Fruit fly (Drosophila melanogaster): Measurements from ENCODE around the gene eIF3f1.

The eIF3f1 gene

dm6 chr3R:4676981-4677665 lies 36.9 kb downstream of the eIF3f1 start:
- TF ChIP-seq ss (GFP tag; optimal IDR thresholded peaks at IDR 0.05), result no peak
- TF ChIP-seq acj6 (GFP tag; optimal IDR thresholded peaks at IDR 0.05), result no peak
- peak; percentile 22 for TF ChIP-seq dsx (GFP tag; optimal IDR thresholded peaks at IDR 0.05; ENCODE audit: poor library complexity, severe bottlenecking)
- TF ChIP-seq CG10669 (GFP tag; optimal IDR thresholded peaks at IDR 0.05), result no peak
- no peak for TF ChIP-seq CG6854 (GFP tag; optimal IDR thresholded peaks at IDR 0.05)
- TF ChIP-seq Hr4 (GFP tag; optimal IDR thresholded peaks at IDR 0.05), result no peak

DNA sequence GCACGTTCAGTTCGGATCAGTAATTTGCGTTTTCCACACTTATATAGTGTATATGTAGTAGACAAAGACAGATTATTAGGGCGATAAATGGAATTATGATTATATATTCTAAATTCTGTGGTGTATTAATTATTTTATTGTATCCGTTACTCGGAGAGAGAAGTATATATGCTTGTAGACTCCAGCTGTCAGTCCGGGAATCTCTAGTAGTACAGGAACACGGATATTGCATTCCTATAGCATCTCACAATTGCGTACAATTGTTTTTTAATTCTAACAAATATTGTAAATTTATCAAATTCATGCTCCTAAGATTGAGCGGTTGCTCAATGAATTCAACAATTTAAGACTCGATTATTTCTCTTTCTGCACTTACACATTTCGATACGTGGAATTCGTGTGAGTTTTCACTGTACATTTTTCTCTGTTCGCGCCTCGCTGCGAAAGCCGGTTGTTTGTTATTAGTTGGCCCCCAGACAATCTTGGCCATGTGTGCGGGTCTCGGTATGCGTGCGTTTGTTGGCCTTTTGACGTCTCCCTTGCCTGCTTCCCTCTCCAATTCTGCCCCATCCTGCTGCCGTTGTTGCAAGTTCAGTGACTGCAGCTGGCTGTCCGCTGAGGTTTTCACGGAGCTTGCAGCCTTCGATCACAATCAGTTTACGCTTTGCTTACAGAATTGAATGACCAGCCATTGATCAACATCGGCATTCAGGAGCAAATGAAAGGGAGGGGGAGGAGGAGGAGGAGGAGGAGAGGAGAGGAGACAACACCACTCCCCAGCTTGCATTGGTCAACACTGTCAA lies 46.4 kb downstream of the eIF3f1 start:
- peak; percentile 35 for TF ChIP-seq Lpt (GFP tag; optimal IDR thresholded peaks at IDR 0.05)
- peak; percentile 45 for TF ChIP-seq CG6854 (GFP tag; optimal IDR thresholded peaks at IDR 0.05)
- peak; percentile 54 for TF ChIP-seq CG34406 (GFP tag; optimal IDR thresholded peaks at IDR 0.05)
- TF ChIP-seq Eip75B (GFP tag; optimal IDR thresholded peaks at IDR 0.05), result peak; percentile 66
- TF ChIP-seq CG31627 (GFP tag; optimal IDR thresholded peaks at IDR 0.05), result peak; percentile 64
- peak; percentile 57 for TF ChIP-seq Ets21C (GFP tag; optimal IDR thresholded peaks at IDR 0.05)
- TF ChIP-seq ss (GFP tag; optimal IDR thresholded peaks at IDR 0.05), result no peak
- peak; percentile 58 for TF ChIP-seq Sox102F (GFP tag; optimal IDR thresholded peaks at IDR 0.05)
- 0 out of 3 replicates have a peak, but pooled peaks have one; percentile 25 for TF ChIP-seq CG8119 (GFP tag; IDR thresholded peaks at IDR 0.05)
- TF ChIP-seq cyc (GFP tag; optimal IDR thresholded peaks at IDR 0.05), result peak; percentile 66
- TF ChIP-seq CG11902 (GFP tag; optimal IDR thresholded peaks at IDR 0.05), result peak; percentile 32
- TF ChIP-seq CG16779 (tag; optimal IDR thresholded peaks at IDR 0.05), result no peak
- TF ChIP-seq svp (GFP tag), result peak; percentile 91
- peak; percentile 59 for TF ChIP-seq Hr39 (GFP tag; optimal IDR thresholded peaks at IDR 0.05)
- TF ChIP-seq CG4318 (GFP tag; optimal IDR thresholded peaks at IDR 0.05), result peak; percentile 71
- peak; percentile 49 for TF ChIP-seq spab (GFP tag; optimal IDR thresholded peaks at IDR 0.05)
- peak; percentile 25 for TF ChIP-seq fd59A (GFP tag; optimal IDR thresholded peaks at IDR 0.05)
- TF ChIP-seq Met (GFP tag; optimal IDR thresholded peaks at IDR 0.05), result peak; percentile 76
- TF ChIP-seq Blimp-1 (GFP tag; optimal IDR thresholded peaks at IDR 0.05), result peak; percentile 41
- TF ChIP-seq CG11762 (GFP tag; optimal IDR thresholded peaks at IDR 0.05; ENCODE audit: insufficient read depth), result peak; percentile 10
- TF ChIP-seq Sox15 (GFP tag; optimal IDR thresholded peaks at IDR 0.05), result peak; percentile 42
- peak; percentile 62 for TF ChIP-seq Sox14 (GFP tag; optimal IDR thresholded peaks at IDR 0.05)
- TF ChIP-seq CG8319 (GFP tag; optimal IDR thresholded peaks at IDR 0.05), result no peak
- TF ChIP-seq OdsH (GFP tag; optimal IDR thresholded peaks at IDR 0.05), result peak; percentile 65
- TF ChIP-seq CG10631 (GFP tag; optimal IDR thresholded peaks at IDR 0.05), result peak; percentile 61
- TF ChIP-seq fkh (GFP tag; optimal IDR thresholded peaks at IDR 0.05), result no peak
- TF ChIP-seq CG3919 (GFP tag; optimal IDR thresholded peaks at IDR 0.05), result peak; percentile 62
- TF ChIP-seq CG6276 (GFP tag; optimal IDR thresholded peaks at IDR 0.05), result peak; percentile 65
- peak; percentile 31 for TF ChIP-seq Ets96B (tag; optimal IDR thresholded peaks at IDR 0.05)
- peak; percentile 3 for TF ChIP-seq CG6792 (GFP tag; optimal IDR thresholded peaks at IDR 0.05)
- TF ChIP-seq Eip78C (GFP tag), result peak; percentile 94
- TF ChIP-seq CG10669 (GFP tag; optimal IDR thresholded peaks at IDR 0.05), result no peak
- peak; percentile 55 for TF ChIP-seq CG6808 (GFP tag; optimal IDR thresholded peaks at IDR 0.05)
- TF ChIP-seq fd85E (GFP tag; optimal IDR thresholded peaks at IDR 0.05), result no peak
- TF ChIP-seq dac (GFP tag; optimal IDR thresholded peaks at IDR 0.05), result peak; percentile 35
- peak; percentile 61 for TF ChIP-seq achi (GFP tag; optimal IDR thresholded peaks at IDR 0.05)
- no peak for TF ChIP-seq CG7368 (GFP tag; optimal IDR thresholded peaks at IDR 0.05)
- peak; percentile 86 for TF ChIP-seq esn (GFP tag; optimal IDR thresholded peaks at IDR 0.05)
- no peak for TF ChIP-seq CG11294 (GFP tag; IDR thresholded peaks at IDR 0.05)
- peak; percentile 60 for TF ChIP-seq net (GFP tag; optimal IDR thresholded peaks at IDR 0.05)
- no peak for TF ChIP-seq CG1621 (tag; optimal IDR thresholded peaks at IDR 0.05)
- no peak for TF ChIP-seq CG9139 (GFP tag; optimal IDR thresholded peaks at IDR 0.05)
- no peak for TF ChIP-seq CG8632 (GFP tag; optimal IDR thresholded peaks at IDR 0.05)
- peak; percentile 64 for TF ChIP-seq pdm3 (GFP tag; optimal IDR thresholded peaks at IDR 0.05)

Measured in whole organism, prepupa.